Worm (Caenorhabditis elegans): ENCODE results near the gene col-40.

DNA sequence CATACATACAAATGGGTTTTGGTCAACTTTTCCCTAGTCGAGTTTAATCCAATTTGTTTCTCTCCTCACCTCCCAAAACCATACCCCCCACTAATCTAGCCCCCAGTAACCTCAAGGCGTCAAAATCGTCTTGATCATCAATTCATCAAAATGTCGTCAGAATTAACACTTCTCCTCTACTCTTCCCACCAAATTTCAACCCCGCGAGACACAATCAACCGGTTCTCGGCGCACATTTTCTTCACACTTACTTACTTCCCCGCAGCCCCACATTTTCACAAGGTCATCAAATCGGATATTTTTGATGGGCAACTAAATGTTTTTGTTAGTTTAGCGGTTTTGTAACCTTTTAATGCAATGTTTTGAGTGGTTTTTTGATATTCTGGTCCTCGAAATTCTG is 16.0 kb downstream of the col-40 start:
- TF ChIP-seq mab-5 (tag; optimal IDR thresholded peaks at IDR 0.05) (no peak), snpc-4 (tag; optimal IDR thresholded peaks at IDR 0.05) (no peak), elt-3 (tag; optimal IDR thresholded peaks at IDR 0.05) (no peak), unc-62 (GFP tag; optimal IDR thresholded peaks at IDR 0.05) (no peak), nhr-12 (tag; optimal IDR thresholded peaks at IDR 0.05) (no peak), pha-4 (tag; optimal IDR thresholded peaks at IDR 0.05) (no peak), tbx-8 (GFP tag; optimal IDR thresholded peaks at IDR 0.05) (no peak), lin-13 (tag; optimal IDR thresholded peaks at IDR 0.05) (no peak), ztf-11 (tag; optimal IDR thresholded peaks at IDR 0.05) (no peak), cnd-1 (tag; optimal IDR thresholded peaks at IDR 0.05) (no peak), sptf-1 (tag; optimal IDR thresholded peaks at IDR 0.05) (no peak), blmp-1 (tag; optimal IDR thresholded peaks at IDR 0.05) (no peak)
